Fruit fly (Drosophila melanogaster) whole organism, embryonic: Measurements from ENCODE around the gene CG46412.

Experiments
- Aef1 ChIP-seq: fragments of 200-800 bp; sonication (Bioruptor generic); IDR thresholded peaks from 3 replicates; pipeline ENCODE4 v1.3.6; 2022; ENCODE audit warnings: missing biosample characterization, missing genetic modification characterization
- B-H2 ChIP-seq: fragments of 200-800 bp; sonication (Bioruptor generic); optimal IDR thresholded peaks from 2 replicates; lab custom pipeline; 2018; ENCODE audit warnings: missing biosample characterization, mild to moderate bottlenecking, missing genetic modification characterization
- BtbVII ChIP-seq: fragments of 200-800 bp; sonication (Bioruptor generic); optimal IDR thresholded peaks from 3 replicates; lab custom pipeline; 2017; ENCODE audit warnings: missing biosample characterization, mild to moderate bottlenecking, missing genetic modification characterization
- CG10959 ChIP-seq: fragments of 200-800 bp; sonication (Bioruptor generic); IDR thresholded peaks from 2 replicates; pipeline ENCODE4 v1.3.6; 2022; ENCODE audit warnings: missing biosample characterization, missing genetic modification characterization
- CG10979 ChIP-seq: fragments of 200-800 bp; sonication (Bioruptor generic); optimal IDR thresholded peaks from 2 replicates; lab custom pipeline; 2018; ENCODE audit warnings: missing biosample characterization, mild to moderate bottlenecking, missing genetic modification characterization, moderate library complexity
- CG12071 ChIP-seq: fragments of 200-800 bp; sonication (Bioruptor generic); optimal IDR thresholded peaks from 3 replicates; lab custom pipeline; 2018; ENCODE audit warnings: missing biosample characterization, mild to moderate bottlenecking, missing genetic modification characterization
- CG12659 ChIP-seq: fragments of 200-800 bp; sonication (Bioruptor generic); optimal IDR thresholded peaks from 3 replicates; lab custom pipeline; 2017; ENCODE audit warnings: mild to moderate bottlenecking, missing biosample characterization, missing genetic modification reagents, missing genetic modification characterization
- CG13424 ChIP-seq: fragments of 200-800 bp; sonication (Bioruptor generic); optimal IDR thresholded peaks from 2 replicates; lab custom pipeline; 2019; ENCODE audit warnings: missing biosample characterization, mild to moderate bottlenecking, missing genetic modification characterization, moderate library complexity
- CG13624 ChIP-seq: fragments of 200-800 bp; sonication (Bioruptor generic); optimal IDR thresholded peaks from 2 replicates; lab custom pipeline; 2016; ENCODE audit warnings: missing biosample characterization, missing genetic modification characterization
- CG13894 ChIP-seq: fragments of 200-800 bp; sonication (Bioruptor generic); optimal IDR thresholded peaks from 3 replicates; lab custom pipeline; 2018; ENCODE audit warnings: missing biosample characterization, mild to moderate bottlenecking, missing genetic modification characterization, moderate library complexity
- CG15011 ChIP-seq: fragments of 200-800 bp; sonication (Bioruptor generic); optimal IDR thresholded peaks from 3 replicates; lab custom pipeline; 2018; ENCODE audit warnings: missing biosample characterization, mild to moderate bottlenecking, missing genetic modification characterization
- CG17328 ChIP-seq: fragments of 200-800 bp; sonication (Bioruptor generic); IDR thresholded peaks from 2 replicates; pipeline ENCODE4 v1.3.6; 2022; ENCODE audit warnings: missing biosample characterization, missing genetic modification characterization
- CG18262 ChIP-seq: fragments of 200-800 bp; optimal IDR thresholded peaks from 3 replicates; lab custom pipeline; 2019; ENCODE audit warnings: missing biosample characterization, mild to moderate bottlenecking, missing genetic modification characterization, moderate library complexity
- CG18476 ChIP-seq: fragments of 200-800 bp; sonication (Bioruptor generic); optimal IDR thresholded peaks from 2 replicates; lab custom pipeline; 2016; ENCODE audit warnings: missing biosample characterization, mild to moderate bottlenecking, missing genetic modification characterization
- CG2678 ChIP-seq: fragments of 200-800 bp; sonication (Bioruptor generic); optimal IDR thresholded peaks from 3 replicates; lab custom pipeline; 2019; ENCODE audit warnings: missing biosample characterization, mild to moderate bottlenecking, missing genetic modification characterization, moderate library complexity
- CG32532 ChIP-seq: fragments of 200-800 bp; sonication (Bioruptor generic); IDR thresholded peaks from 2 replicates; pipeline ENCODE4 v1.3.6; 2022; ENCODE audit warnings: missing biosample characterization, missing genetic modification characterization
- CG3995 ChIP-seq: fragments of 200-800 bp; sonication (Bioruptor generic); optimal IDR thresholded peaks from 3 replicates; lab custom pipeline; 2016; ENCODE audit warnings: missing biosample characterization, missing genetic modification characterization
- CG4328 ChIP-seq: fragments of 200-800 bp; sonication (Bioruptor generic); optimal IDR thresholded peaks from 3 replicates; lab custom pipeline; 2017; ENCODE audit warnings: missing biosample characterization, missing genetic modification reagents, missing genetic modification characterization
- CG4424 ChIP-seq: fragments of 200-800 bp; sonication (Bioruptor generic); optimal IDR thresholded peaks from 3 replicates; lab custom pipeline; 2016; ENCODE audit warnings: missing biosample characterization, missing genetic modification characterization
- CG8281 ChIP-seq: fragments of 200-800 bp; sonication (Bioruptor generic); optimal IDR thresholded peaks from 2 replicates; lab custom pipeline; 2018; ENCODE audit warnings: missing biosample characterization, mild to moderate bottlenecking, missing genetic modification characterization, moderate library complexity
- CG9932 ChIP-seq: fragments of 200-800 bp; sonication (Bioruptor generic); IDR thresholded peaks from 2 replicates; pipeline ENCODE4 v1.3.6; 2022; ENCODE audit warnings: missing biosample characterization, missing genetic modification characterization
- D19B ChIP-seq: fragments of 200-800 bp; sonication (Bioruptor generic); optimal IDR thresholded peaks from 2 replicates; lab custom pipeline; 2017; ENCODE audit warnings: missing biosample characterization, mild to moderate bottlenecking, missing genetic modification characterization
- E2f1 ChIP-seq: fragments of 200-800 bp; sonication (Bioruptor generic); IDR thresholded peaks from 2 replicates; pipeline ENCODE4 v1.3.6; 2022; ENCODE audit warnings: missing biosample characterization, missing genetic modification characterization
- Eip74EF ChIP-seq, 2 experiments: fragments of 200-800 bp in 1 of 2; fragments of >200 bp in 1 of 2; sonication (Bioruptor generic) in 1 of 2; optimal IDR thresholded peaks; 2 replicates each; lab custom pipeline; 2017 to 2019; ENCODE audit warnings: missing biosample characterization in 2 of 2, missing genetic modification characterization in 2 of 2, mild to moderate bottlenecking in 1 of 2, moderate library complexity in 1 of 2
- Fer2 ChIP-seq: fragments of 200-800 bp; sonication (Bioruptor generic); optimal IDR thresholded peaks from 2 replicates; lab custom pipeline; 2018; ENCODE audit warnings: missing biosample characterization, mild to moderate bottlenecking, missing genetic modification characterization, moderate library complexity
- H15 ChIP-seq: fragments of 200-800 bp; sonication (Bioruptor generic); IDR thresholded peaks from 3 replicates; pipeline ENCODE4 v1.3.6; 2022; ENCODE audit warnings: missing biosample characterization, missing genetic modification characterization
- MTF-1 ChIP-seq: fragments of 200-800 bp; sonication (Bioruptor generic); optimal IDR thresholded peaks from 2 replicates; lab custom pipeline; 2018; ENCODE audit warnings: missing biosample characterization, mild to moderate bottlenecking, missing genetic modification characterization, borderline replicate concordance
- Med ChIP-seq: fragments of 200-800 bp; sonication (Bioruptor generic); peaks from one replicate; lab custom pipeline; 2016; ENCODE audit warnings: missing biosample characterization, missing genetic modification characterization, mild to moderate bottlenecking, inconsistent platforms, moderate library complexity
- NFAT ChIP-seq: fragments of 200-800 bp; sonication (Bioruptor generic); IDR thresholded peaks from 2 replicates; pipeline ENCODE4 v1.3.6; 2022; ENCODE audit warnings: missing biosample characterization, missing genetic modification characterization
- Nf-YB ChIP-seq: fragments of 200-800 bp; sonication (Bioruptor generic); optimal IDR thresholded peaks from 3 replicates; lab custom pipeline; 2019; ENCODE audit warnings: missing biosample characterization, mild to moderate bottlenecking, missing genetic modification characterization, moderate library complexity
- NfI ChIP-seq: fragments of 200-800 bp; sonication (Bioruptor generic); optimal IDR thresholded peaks from 3 replicates; lab custom pipeline; 2018; ENCODE audit warnings: missing biosample characterization, mild to moderate bottlenecking, missing genetic modification characterization, moderate library complexity
- Ptx1 ChIP-seq: fragments of 200-800 bp; sonication (Bioruptor generic); IDR thresholded peaks from 2 replicates; pipeline ENCODE4 v1.3.6; 2022; ENCODE audit warnings: missing biosample characterization, missing genetic modification characterization
- Sox102F ChIP-seq: fragments of 200-800 bp; sonication (Bioruptor generic); optimal IDR thresholded peaks from 2 replicates; lab custom pipeline; 2018; ENCODE audit warnings: missing biosample characterization, mild to moderate bottlenecking, missing genetic modification characterization, moderate library complexity
- Ssrp ChIP-seq: fragments of 200-800 bp; sonication (Bioruptor generic); optimal IDR thresholded peaks from 2 replicates; lab custom pipeline; 2018; ENCODE audit warnings: missing biosample characterization, mild to moderate bottlenecking, missing genetic modification characterization, moderate library complexity
- Tbp ChIP-seq: fragments of >200 bp; optimal IDR thresholded peaks from 2 replicates; lab custom pipeline; 2018; ENCODE audit warnings: missing biosample characterization, missing genetic modification characterization
- Vsx1 ChIP-seq: fragments of 200-800 bp; sonication (Bioruptor generic); optimal IDR thresholded peaks from 2 replicates; lab custom pipeline; 2017; ENCODE audit warnings: missing biosample characterization, mild to moderate bottlenecking, missing genetic modification characterization, missing genetic modification reagents
- abd-A ChIP-seq: fragments of 200-800 bp; sonication (Bioruptor generic); optimal IDR thresholded peaks from 3 replicates; lab custom pipeline; 2019; ENCODE audit warnings: missing biosample characterization, mild to moderate bottlenecking, missing genetic modification characterization, moderate library complexity
- al ChIP-seq: fragments of 200-800 bp; sonication (Bioruptor generic); IDR thresholded peaks from 2 replicates; pipeline ENCODE4 v1.3.6; 2022; ENCODE audit warnings: missing biosample characterization, missing genetic modification characterization
- dan ChIP-seq: fragments of 200-800 bp; sonication (Bioruptor generic); IDR thresholded peaks from 2 replicates; pipeline ENCODE4 v1.3.6; 2022; ENCODE audit warnings: missing biosample characterization, missing genetic modification characterization
- dm ChIP-seq: fragments of 200-800 bp; sonication (Bioruptor generic); optimal IDR thresholded peaks from 3 replicates; lab custom pipeline; 2016; ENCODE audit warnings: missing biosample characterization, missing genetic modification characterization
- dmrt99B ChIP-seq: fragments of 200-800 bp; sonication (Bioruptor generic); optimal IDR thresholded peaks from 2 replicates; lab custom pipeline; 2018; ENCODE audit warnings: missing biosample characterization, mild to moderate bottlenecking, missing genetic modification characterization, moderate library complexity
- grn ChIP-seq: fragments of 200-800 bp; sonication (Bioruptor generic); optimal IDR thresholded peaks from 3 replicates; lab custom pipeline; 2017; ENCODE audit warnings: missing biosample characterization, missing genetic modification characterization
- gro ChIP-seq: fragments of 200-800 bp; sonication (Bioruptor generic); optimal IDR thresholded peaks from 2 replicates; lab custom pipeline; 2016; ENCODE audit warnings: missing biosample characterization, missing genetic modification characterization
- ind ChIP-seq: fragments of 200-800 bp; sonication (Bioruptor generic); optimal IDR thresholded peaks from 3 replicates; lab custom pipeline; 2016; ENCODE audit warnings: missing biosample characterization, missing genetic modification characterization
- klu ChIP-seq: fragments of 200-800 bp; sonication (Bioruptor generic); IDR thresholded peaks from 2 replicates; pipeline ENCODE4 v1.3.6; 2022; ENCODE audit warnings: missing biosample characterization, missing genetic modification characterization
- luna ChIP-seq: fragments of 200-800 bp; sonication (Bioruptor generic); optimal IDR thresholded peaks from 2 replicates; lab custom pipeline; 2016; ENCODE audit warnings: missing biosample characterization, missing genetic modification characterization
- oc ChIP-seq: fragments of 200-800 bp; sonication (Bioruptor generic); optimal IDR thresholded peaks from 2 replicates; lab custom pipeline; 2018; ENCODE audit warnings: missing biosample characterization, mild to moderate bottlenecking, missing genetic modification characterization, moderate library complexity
- pzg ChIP-seq: fragments of 200-800 bp; sonication (Bioruptor generic); optimal IDR thresholded peaks from 3 replicates; lab custom pipeline; 2018; ENCODE audit warnings: missing biosample characterization, mild to moderate bottlenecking, missing genetic modification characterization, moderate library complexity
- vvl ChIP-seq: fragments of 200-800 bp; sonication (Bioruptor generic); IDR thresholded peaks from 2 replicates; pipeline ENCODE4 v1.3.6; 2022; ENCODE audit warnings: missing biosample characterization, missing genetic modification characterization

Gene CG46412

dm6 chr3L:11533704-11534319 lies 30.1 kb downstream of the CG46412 start (continued):
- peak; percentile 5 for TF ChIP-seq CG10979 (tag; lab: Kevin White, UChicago)
- TF ChIP-seq klu: peak; percentile 49; the same call in 1 of the 2 replicates
- no peak for TF ChIP-seq pzg (GFP tag; lab: Kevin White, UChicago)
- TF ChIP-seq dm: peak; percentile 5
- peak; percentile 7; the same call in 1 of the 2 replicates for TF ChIP-seq vvl (GFP tag; lab: Robert Waterston, UW)
- TF ChIP-seq abd-A (tag; lab: Kevin White, UChicago): peak; percentile 16
- TF ChIP-seq grn (GFP tag; lab: Kevin White, UChicago): no peak
- peak; percentile 38 for TF ChIP-seq CG12659
- peak; percentile 50; the same call in 1 of the 2 replicates for TF ChIP-seq al
- TF ChIP-seq dmrt99B (tag; lab: Kevin White, UChicago): peak; percentile 68
- peak; percentile 77 for TF ChIP-seq CG2678
- TF ChIP-seq CG13624: peak; percentile 57
- TF ChIP-seq CG3995 (GFP tag; lab: Kevin White, UChicago): peak; percentile 0
- TF ChIP-seq CG8281 (tag; lab: Kevin White, UChicago): peak; percentile 16
- no peak for TF ChIP-seq CG17328 (GFP tag; lab: Robert Waterston, UW)
- peak; percentile 63 for TF ChIP-seq CG9932 (GFP tag; lab: Robert Waterston, UW)
- TF ChIP-seq H15 (GFP tag; lab: Robert Waterston, UW): 0 out of 3 replicates have a peak, but pooled peaks have one; percentile 5
- TF ChIP-seq Tbp (GFP tag; lab: Kevin White, UChicago): no peak
- TF ChIP-seq CG4424 (GFP tag; lab: Kevin White, UChicago): peak; percentile 33
- TF ChIP-seq B-H2: peak; percentile 6
- peak in 1 of 2 experiments; percentile 32 for TF ChIP-seq Eip74EF (GFP tag; optimal IDR thresholded peaks at IDR 0.05; lab: Kevin White, UChicago)
- TF ChIP-seq CG18476 (GFP tag; lab: Kevin White, UChicago): peak; percentile 32
- TF ChIP-seq Med (GFP tag; lab: Kevin White, UChicago): peak; percentile 84
- peak; percentile 32 for TF ChIP-seq Vsx1 (GFP tag; lab: Kevin White, UChicago)
- TF ChIP-seq Fer2 (tag; lab: Kevin White, UChicago): peak; percentile 14
- peak; percentile 48 for TF ChIP-seq Sox102F
- TF ChIP-seq Ptx1 (GFP tag; lab: Robert Waterston, UW): peak; percentile 56; the same call in 1 of the 2 replicates
- TF ChIP-seq E2f1 (GFP tag; lab: Robert Waterston, UW): no peak
- peak; percentile 36 for TF ChIP-seq CG18262 (tag; lab: Kevin White, UChicago)
- no peak for TF ChIP-seq luna (GFP tag; lab: Kevin White, UChicago)
- TF ChIP-seq CG32532: peak; percentile 54; the same call in 1 of the 2 replicates
- no peak for TF ChIP-seq MTF-1 (GFP tag; lab: Kevin White, UChicago)
- TF ChIP-seq CG12071: peak; percentile 1
- TF ChIP-seq ind (GFP tag; lab: Kevin White, UChicago): peak; percentile 43
- TF ChIP-seq D19B (GFP tag; lab: Kevin White, UChicago): peak; percentile 59
- no peak for TF ChIP-seq CG10959
- TF ChIP-seq dan: no peak
- TF ChIP-seq CG13424 (tag; lab: Kevin White, UChicago): peak; percentile 56
- peak; percentile 17 for TF ChIP-seq CG15011 (GFP tag; lab: Kevin White, UChicago)
- TF ChIP-seq oc: no peak
- peak; percentile 34 for TF ChIP-seq BtbVII (GFP tag; lab: Kevin White, UChicago)
- peak; percentile 36 for TF ChIP-seq Ssrp (tag; lab: Kevin White, UChicago)
- peak; percentile 13; the same call in 1 of the 3 replicates for TF ChIP-seq Aef1 (GFP tag; lab: Robert Waterston, UW)
- TF ChIP-seq NfI: peak; percentile 32
- TF ChIP-seq CG13894 (tag; lab: Kevin White, UChicago): peak; percentile 13
- peak; percentile 13 for TF ChIP-seq CG4328 (GFP tag; lab: Kevin White, UChicago)
- TF ChIP-seq Nf-YB (GFP tag; lab: Kevin White, UChicago): no peak
- TF ChIP-seq NFAT: peak; percentile 4; the same call in 1 of the 2 replicates
- peak; percentile 10 for TF ChIP-seq gro (GFP tag; lab: Kevin White, UChicago)
